Worm (Caenorhabditis elegans): ENCODE results near the gene M57.2.

The M57.2 gene

DNA sequence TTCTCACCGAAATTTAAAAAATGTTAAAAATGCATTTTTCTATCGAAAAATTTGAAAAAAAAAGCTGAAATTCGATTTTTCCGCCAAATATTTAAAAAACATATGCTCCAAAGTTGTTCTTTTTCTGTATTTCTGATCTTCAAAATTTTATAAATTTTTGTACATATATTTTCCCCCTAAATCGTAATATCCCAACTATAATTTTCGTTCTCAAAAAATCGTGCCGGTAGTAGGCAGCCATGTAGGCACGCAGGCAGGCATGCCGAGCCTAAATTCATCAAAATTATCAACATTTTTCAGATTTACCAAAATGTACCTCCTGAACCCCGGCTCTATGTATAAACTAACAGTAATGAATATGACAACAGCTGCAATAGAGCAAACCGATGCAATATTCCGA lies 37.7 kb downstream of the M57.2 start, which contains the start of gene sre-5:
TSS of gene sre-5 (plus strand) at position 301 of the 400 bp plus-strand sequence.
- TF ChIP-seq D2030.7 (GFP tag; IDR thresholded peaks at IDR 0.05) (no peak), tlf-1 (GFP tag; optimal IDR thresholded peaks at IDR 0.05) (no peak), dpff-1 (tag; optimal IDR thresholded peaks at IDR 0.05) (no peak), egl-44 (GFP tag; IDR thresholded peaks at IDR 0.05) (no peak), T07F8.4 (tag; optimal IDR thresholded peaks at IDR 0.05) (no peak), gei-17 (GFP tag; optimal IDR thresholded peaks at IDR 0.05) (no peak), mes-4 (tag; optimal IDR thresholded peaks at IDR 0.05) (no peak), aptf-2 (GFP tag; conservative IDR thresholded peaks at IDR 0.05) (no peak), dox-1 (GFP tag; IDR thresholded peaks at IDR 0.05) (no peak), zfh-2 (GFP tag; conservative IDR thresholded peaks at IDR 0.05) (no peak), xnd-1 (tag; optimal IDR thresholded peaks at IDR 0.05) (no peak), nfya-2 (GFP tag; IDR thresholded peaks at IDR 0.05) (no peak), let-526 (GFP tag; IDR thresholded peaks at IDR 0.05) (no peak), sdz-38 (tag; optimal IDR thresholded peaks at IDR 0.05) (no peak), nhr-120 (GFP tag; IDR thresholded peaks at IDR 0.05) (no peak), F55B11.4 (tag; optimal IDR thresholded peaks at IDR 0.05; ENCODE audit: borderline replicate concordance, insufficient read depth) (no peak), ceh-40 (GFP tag; IDR thresholded peaks at IDR 0.05) (no peak), F57C9.4 (tag; optimal IDR thresholded peaks at IDR 0.05) (no peak)

DNA sequence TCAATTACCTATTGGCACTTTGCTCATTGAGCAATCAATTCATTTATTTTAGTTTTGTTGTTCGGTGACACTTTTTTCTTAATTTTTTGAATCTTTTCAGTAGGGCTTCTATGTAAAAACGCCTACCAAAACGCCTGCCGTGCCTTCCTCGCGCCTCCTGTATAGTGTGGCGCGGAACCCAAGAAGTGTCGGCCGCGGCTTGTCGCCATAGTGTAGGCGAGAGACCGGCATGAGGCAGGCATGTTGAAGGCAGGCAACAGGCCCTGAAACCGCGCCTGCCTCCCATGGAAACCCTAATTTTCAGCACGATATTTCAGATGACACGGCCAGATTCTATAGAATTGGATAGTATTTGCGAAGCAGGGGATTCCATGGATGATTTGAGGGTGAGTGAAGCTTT lies 41.5 kb downstream of the M57.2 start, which contains the start of gene otpl-1:
TSS of gene otpl-1 (plus strand) at position 372 of the 400 bp plus-strand sequence.
- 0 out of 2 replicates have a peak, but pooled peaks have one; percentile 25 for TF ChIP-seq F37B4.10 (GFP tag; IDR thresholded peaks at IDR 0.05)
- peak; percentile 71 for TF ChIP-seq zfh-2 (GFP tag; conservative IDR thresholded peaks at IDR 0.05)
- TF ChIP-seq snpc-4 (GFP tag; optimal IDR thresholded peaks at IDR 0.05) = peak; percentile 3
- TF ChIP-seq snpc-4 (tag; optimal IDR thresholded peaks at IDR 0.05) = peak in 3 of 4 experiments; percentile 27 to 85 (median 70)
- TF ChIP-seq B0261.1 (tag; optimal IDR thresholded peaks at IDR 0.05) = no peak

DNA sequence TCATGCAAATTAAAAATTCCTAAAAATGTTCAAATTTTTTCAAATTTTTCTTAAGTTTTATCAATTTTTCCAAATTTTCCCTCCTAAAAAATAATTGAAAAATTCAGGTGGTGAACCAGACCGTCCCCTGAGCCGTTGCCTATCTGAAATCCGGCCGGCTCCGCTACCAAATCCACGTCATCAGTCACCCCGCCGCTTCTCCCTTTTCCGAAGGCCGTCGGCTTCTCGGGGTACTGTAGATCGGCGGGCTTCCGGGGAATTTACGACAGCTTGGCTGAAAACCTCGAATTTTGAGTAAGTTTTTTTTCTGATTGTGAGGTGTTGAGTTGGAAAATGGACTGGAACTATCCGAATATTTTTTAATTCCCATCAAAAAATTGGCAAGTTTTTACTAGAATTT lies 43.5 kb downstream of the M57.2 start:
- TF ChIP-seq fkh-3 (tag; optimal IDR thresholded peaks at IDR 0.05) (no peak), mxl-1 (tag; optimal IDR thresholded peaks at IDR 0.05) (no peak), zfh-2 (GFP tag; conservative IDR thresholded peaks at IDR 0.05) (peak; percentile 66)

DNA sequence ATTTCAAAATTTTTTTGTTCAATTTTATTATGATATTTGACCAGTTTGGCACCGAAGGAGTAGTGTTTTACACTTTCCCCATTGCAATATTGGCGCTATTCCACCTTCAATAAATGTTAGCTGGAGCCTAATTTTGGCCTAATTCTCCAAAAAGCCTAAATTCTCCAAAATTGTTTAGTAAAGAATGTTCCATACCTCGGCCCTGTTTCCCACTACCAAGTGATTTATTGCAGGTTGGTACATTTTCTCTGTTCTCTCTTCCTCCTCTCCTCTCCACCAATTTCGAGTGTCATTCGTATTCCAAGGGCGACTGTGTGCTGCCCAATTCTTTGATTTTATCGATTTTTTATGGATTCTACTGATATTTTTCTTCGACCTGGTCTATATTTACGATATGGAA lies 51.0 kb downstream of the M57.2 start, which contains the start of gene Y37E11B.2:
TSS of gene Y37E11B.2 (plus strand) at position 301 of the 400 bp plus-strand sequence.
- TF ChIP-seq ztf-18 (tag; optimal IDR thresholded peaks at IDR 0.05) = no peak
- no peak for TF ChIP-seq pbrm-1 (GFP tag; IDR thresholded peaks at IDR 0.05)
- TF ChIP-seq xnd-1 (tag; optimal IDR thresholded peaks at IDR 0.05) = no peak
- no peak for TF ChIP-seq snpc-4 (GFP tag; optimal IDR thresholded peaks at IDR 0.05)
- no peak for TF ChIP-seq snpc-4 (tag; optimal IDR thresholded peaks at IDR 0.05)
- TF ChIP-seq nhr-179 (tag; optimal IDR thresholded peaks at IDR 0.05) = no peak
- TF ChIP-seq nhr-80 (tag; optimal IDR thresholded peaks at IDR 0.05) = no peak
- TF ChIP-seq let-526 (GFP tag; IDR thresholded peaks at IDR 0.05) = no peak
- TF ChIP-seq hlh-12 (tag; optimal IDR thresholded peaks at IDR 0.05) = no peak
- TF ChIP-seq rec-8 (tag; optimal IDR thresholded peaks at IDR 0.05) = no peak
- no peak for TF ChIP-seq attf-5 (GFP tag; optimal IDR thresholded peaks at IDR 0.05)
- no peak for TF ChIP-seq nfya-1 (tag; optimal IDR thresholded peaks at IDR 0.05; ENCODE audit: borderline replicate concordance, insufficient read depth)
- no peak for TF ChIP-seq hmg-20 (GFP tag; IDR thresholded peaks at IDR 0.05)
- no peak for TF ChIP-seq let-607 (tag; optimal IDR thresholded peaks at IDR 0.05)
